Worm (Caenorhabditis elegans) whole organism, L3 larva: ENCODE data around the gene nhr-76.

ENCODE experiments used
- ama-1 ChIP-seq: fragments of 150-350 bp; optimal IDR thresholded peaks from 2 replicates; lab custom pipeline; 2018
- ceh-82 ChIP-seq: fragments of 150-350 bp; optimal IDR thresholded peaks from 2 replicates; lab custom pipeline; 2014; ENCODE audit warnings: missing biosample characterization, missing genetic modification characterization
- elt-3 ChIP-seq, 3 experiments: fragments of 150-350 bp in 1 of 3; sonication (generic microtip) in 2 of 3; optimal IDR thresholded peaks; 2 replicates in 2 of 3; 4 replicates in 1 of 3; lab custom pipeline; 2014 to 2017; ENCODE audit warnings: missing biosample characterization in 3 of 3, missing genetic modification characterization in 3 of 3
- nhr-12 ChIP-seq: fragments of 150-350 bp; optimal IDR thresholded peaks from 2 replicates; lab custom pipeline; 2014; ENCODE audit warnings: missing biosample characterization, missing genetic modification characterization
- snpc-4 ChIP-seq: fragments of 150-350 bp; optimal IDR thresholded peaks from 2 replicates; lab custom pipeline; 2014; ENCODE audit warnings: missing biosample characterization, missing genetic modification characterization
- tbx-2 ChIP-seq: sonication (generic microtip); optimal IDR thresholded peaks from 2 replicates; lab custom pipeline; 2016; ENCODE audit warnings: mild to moderate bottlenecking, missing genetic modification characterization, missing compliant biosample characterization
- unc-39 ChIP-seq: sonication (generic microtip); optimal IDR thresholded peaks from 4 replicates; lab custom pipeline; 2017; ENCODE audit warnings: missing biosample characterization, missing genetic modification characterization

DNA sequence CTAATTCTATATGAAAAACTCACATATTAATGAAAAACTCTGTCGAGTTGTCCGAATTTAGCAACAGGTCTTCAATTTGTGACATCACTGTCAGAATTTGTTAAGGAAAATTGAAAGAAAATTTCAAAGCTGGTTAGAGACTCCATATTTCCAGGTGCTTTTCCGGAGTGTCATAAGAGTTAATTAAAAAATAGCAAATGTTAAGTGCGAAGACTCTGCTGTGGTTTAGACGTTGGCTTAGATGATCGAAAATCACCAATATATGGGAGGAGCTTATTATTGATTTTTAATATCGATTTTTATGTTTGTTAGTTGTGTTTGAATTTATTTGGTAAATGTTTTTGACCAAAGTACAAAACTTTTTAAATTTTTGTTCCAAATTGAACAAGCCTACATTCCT lies 39.6 kb upstream of the nhr-76 start, which contains the start of gene C18H7.12:
- TF ChIP-seq ceh-82 (tag; lab: Kevin White, UChicago) (no peak), nhr-12 (no peak), snpc-4 (no peak), elt-3 (tag; optimal IDR thresholded peaks at IDR 0.05; lab: Kevin White, UChicago) (no peak), ama-1 (lab: Kevin White, UChicago) (no peak), tbx-2 (no peak), unc-39 (tag; lab: Kevin White, UChicago) (no peak)
